Worm (Caenorhabditis elegans) whole organism, L1 larva: ENCODE data around the gene F47B7.3.

ENCODE experiments used
- C34B4.2 ChIP-seq: sonication (generic microtip); optimal IDR thresholded peaks from 2 replicates; lab custom pipeline; 2017; ENCODE audit warnings: mild to moderate bottlenecking, missing genetic modification characterization, missing compliant biosample characterization
- F16B12.6 ChIP-seq: fragments of 150-350 bp; optimal IDR thresholded peaks from 2 replicates; lab custom pipeline; 2014; ENCODE audit warnings: missing biosample characterization, missing genetic modification characterization
- Y116A8C.19 ChIP-seq: sonication (generic microtip); optimal IDR thresholded peaks from 2 replicates; lab custom pipeline; 2016; ENCODE audit warnings: missing compliant biosample characterization, missing genetic modification characterization, borderline replicate concordance
- aha-1 ChIP-seq: fragments of 150-350 bp; optimal IDR thresholded peaks from 2 replicates; lab custom pipeline; 2014; ENCODE audit warnings: missing biosample characterization, missing genetic modification characterization
- aly-2 ChIP-seq: fragments of 150-350 bp; optimal IDR thresholded peaks from 2 replicates; lab custom pipeline; 2014; ENCODE audit warnings: missing biosample characterization, missing genetic modification characterization
- ceh-8 ChIP-seq: fragments of 200-800 bp; sonication (Bioruptor generic); optimal IDR thresholded peaks from 2 replicates; lab custom pipeline; 2018; ENCODE audit warnings: mild to moderate bottlenecking, missing genetic modification characterization, moderate library complexity, missing compliant biosample characterization
- ceh-88 ChIP-seq: fragments of 200-800 bp; sonication (Bioruptor generic); IDR thresholded peaks from 2 replicates; pipeline ENCODE4 v1.3.6; 2022; ENCODE audit warnings: missing genetic modification characterization, missing compliant biosample characterization
- ceh-90 ChIP-seq: sonication (generic microtip); optimal IDR thresholded peaks from 2 replicates; lab custom pipeline; 2016; ENCODE audit warnings: missing genetic modification characterization, missing compliant biosample characterization
- ces-1 ChIP-seq: fragments of 150-350 bp; optimal IDR thresholded peaks from 2 replicates; lab custom pipeline; 2014; ENCODE audit warnings: missing biosample characterization, missing genetic modification reagents, missing genetic modification characterization
- egl-27 ChIP-seq, 2 experiments: fragments of 150-350 bp in 1 of 2; sonication (generic microtip); optimal IDR thresholded peaks; 3 replicates each; lab custom pipeline; 2017 to 2018; ENCODE audit warnings: missing biosample characterization in 2 of 2, missing genetic modification characterization in 2 of 2, missing genetic modification reagents in 2 of 2
- elt-2 ChIP-seq: sonication (generic microtip); optimal IDR thresholded peaks from 2 replicates; lab custom pipeline; 2016; ENCODE audit warnings: missing genetic modification characterization, mild to moderate bottlenecking, inconsistent platforms, missing compliant biosample characterization, missing genetic modification reagents
- elt-3 ChIP-seq, 6 experiments: fragments of 150-350 bp in 1 of 6; sonication (generic microtip); optimal IDR thresholded peaks; 2 replicates each; lab custom pipeline; 2017 to 2018; ENCODE audit warnings: missing biosample characterization in 6 of 6, missing genetic modification characterization in 6 of 6, inconsistent platforms in 1 of 6
- ets-5 ChIP-seq: fragments of 200-800 bp; sonication (Bioruptor generic); IDR thresholded peaks from 2 replicates; pipeline ENCODE4 v1.3.6; 2022; ENCODE audit warnings: missing genetic modification characterization, missing compliant biosample characterization
- fos-1 ChIP-seq: fragments of 150-350 bp; optimal IDR thresholded peaks from 2 replicates; lab custom pipeline; 2014; ENCODE audit warnings: missing biosample characterization, missing genetic modification characterization
- irx-1 ChIP-seq: sonication (generic microtip); optimal IDR thresholded peaks from 2 replicates; lab custom pipeline; 2016; ENCODE audit warnings: missing genetic modification characterization, missing compliant biosample characterization
- mab-9 ChIP-seq: fragments of 200-800 bp; sonication (Bioruptor generic); IDR thresholded peaks from 2 replicates; pipeline ENCODE4 v1.3.6; 2022; ENCODE audit warnings: missing genetic modification reagents, missing genetic modification characterization, missing compliant biosample characterization
- mdl-1 ChIP-seq, 2 experiments: fragments of 150-350 bp; optimal IDR thresholded peaks; 2 replicates each; lab custom pipeline; 2014 to 2017; ENCODE audit warnings: missing biosample characterization in 2 of 2, missing genetic modification characterization in 2 of 2, inconsistent platforms in 1 of 2
- mep-1 ChIP-seq: fragments of 150-350 bp; optimal IDR thresholded peaks from 2 replicates; lab custom pipeline; 2014; ENCODE audit warnings: missing biosample characterization, missing genetic modification characterization
- nhr-11 ChIP-seq: fragments of 150-350 bp; optimal IDR thresholded peaks from 2 replicates; lab custom pipeline; 2014; ENCODE audit warnings: missing biosample characterization, missing genetic modification characterization
- nhr-12 ChIP-seq: sonication (generic microtip); optimal IDR thresholded peaks from 2 replicates; lab custom pipeline; 2017; ENCODE audit warnings: missing biosample characterization, missing genetic modification characterization
- nhr-19 ChIP-seq: fragments of 200-800 bp; sonication (Bioruptor generic); conservative IDR thresholded peaks from 2 replicates; pipeline ENCODE4 v1.3.6; 2022; ENCODE audit warnings: missing genetic modification characterization, missing compliant biosample characterization
- nhr-237 ChIP-seq: fragments of 150-350 bp; optimal IDR thresholded peaks from 2 replicates; lab custom pipeline; 2014; ENCODE audit warnings: missing biosample characterization, missing genetic modification characterization
- nhr-84 ChIP-seq: sonication (generic microtip); optimal IDR thresholded peaks from 2 replicates; lab custom pipeline; 2017; ENCODE audit warnings: missing biosample characterization, missing genetic modification characterization
- nhr-85 ChIP-seq: sonication (generic microtip); peaks from one replicate; lab custom pipeline; 2016; ENCODE audit warnings: missing genetic modification characterization, inconsistent platforms, missing compliant biosample characterization
- pag-3 ChIP-seq: sonication (generic microtip); optimal IDR thresholded peaks from 2 replicates; lab custom pipeline; 2017; ENCODE audit warnings: missing genetic modification characterization, mild to moderate bottlenecking, missing compliant biosample characterization, antibody characterized with exemption, borderline replicate concordance; ENCODE audit not compliant: insufficient read depth
- pax-3 ChIP-seq: fragments of 200-800 bp; sonication (Bioruptor generic); optimal IDR thresholded peaks from 2 replicates; lab custom pipeline; 2018; ENCODE audit warnings: mild to moderate bottlenecking, missing genetic modification characterization, moderate library complexity, missing compliant biosample characterization
- rnt-1 ChIP-seq: sonication (generic microtip); optimal IDR thresholded peaks from 2 replicates; lab custom pipeline; 2016; ENCODE audit warnings: mild to moderate bottlenecking, missing genetic modification characterization, moderate library complexity, missing compliant biosample characterization
- snpc-4 ChIP-seq: fragments of 150-350 bp; optimal IDR thresholded peaks from 2 replicates; lab custom pipeline; 2014; ENCODE audit warnings: missing biosample characterization, missing genetic modification characterization
- tlp-1 ChIP-seq: fragments of 150-350 bp; optimal IDR thresholded peaks from 2 replicates; lab custom pipeline; 2014; ENCODE audit warnings: missing biosample characterization, missing genetic modification characterization
- unc-30 ChIP-seq: sonication (generic microtip); optimal IDR thresholded peaks from 2 replicates; lab custom pipeline; 2017; ENCODE audit warnings: missing biosample characterization, missing genetic modification characterization
- unc-62 ChIP-seq: fragments of 150-350 bp; optimal IDR thresholded peaks from 2 replicates; lab custom pipeline; 2014; ENCODE audit warnings: missing biosample characterization, missing genetic modification reagents, missing genetic modification characterization
- unc-86 ChIP-seq: sonication (generic microtip); optimal IDR thresholded peaks from 2 replicates; lab custom pipeline; 2016; ENCODE audit warnings: missing genetic modification characterization, missing compliant biosample characterization
- unc-98 ChIP-seq: fragments of 200-800 bp; sonication (Bioruptor generic); IDR thresholded peaks from 2 replicates; pipeline ENCODE4 v1.3.6; 2022; ENCODE audit warnings: missing genetic modification characterization, missing compliant biosample characterization
- xbp-1 ChIP-seq: sonication (generic microtip); optimal IDR thresholded peaks from 2 replicates; lab custom pipeline; 2016; ENCODE audit warnings: missing genetic modification characterization, missing compliant biosample characterization

The F47B7.3 gene

ce11 chrX:3756238-3756637 is 8.0 kb downstream of the F47B7.3 start:
- TF ChIP-seq mab-9 (GFP tag; lab: Robert Waterston, UW) = no peak
- TF ChIP-seq aha-1 (tag; lab: Kevin White, UChicago) = no peak
- TF ChIP-seq mep-1 (tag; lab: Kevin White, UChicago) = no peak
- peak; percentile 31 for TF ChIP-seq rnt-1
- no peak for TF ChIP-seq elt-2 (tag; lab: Kevin White, UChicago)
- peak; percentile 4 to 94 (median 63) for TF ChIP-seq elt-3 (tag; optimal IDR thresholded peaks at IDR 0.05; lab: Kevin White, UChicago)

ce11 chrX:3755753-3756152 is 8.4 kb downstream of the F47B7.3 start:
- TF ChIP-seq pax-3 (tag; lab: Kevin White, UChicago) = no peak
- TF ChIP-seq elt-3 (tag; optimal IDR thresholded peaks at IDR 0.05; lab: Kevin White, UChicago) = peak in 5 of 6 experiments; percentile 5 to 89 (median 63)
- no peak for TF ChIP-seq unc-30 (tag; lab: Kevin White, UChicago)
- peak; percentile 21 for TF ChIP-seq nhr-85 (tag; lab: Kevin White, UChicago)

- TF ChIP-seq C34B4.2 (tag; lab: Kevin White, UChicago) (no peak), mdl-1 (tag; optimal IDR thresholded peaks at IDR 0.05; lab: Kevin White, UChicago) (no peak), aha-1 (tag; lab: Kevin White, UChicago) (no peak), egl-27 (tag; optimal IDR thresholded peaks at IDR 0.05; lab: Kevin White, UChicago) (no peak), nhr-237 (no peak), ets-5 (no peak), xbp-1 (no peak), unc-62 (GFP tag; lab: Kevin White, UChicago) (no peak), nhr-11 (tag; lab: Kevin White, UChicago) (no peak), Y116A8C.19 (tag; lab: Kevin White, UChicago) (no peak), nhr-19 (GFP tag; lab: Robert Waterston, UW) (no peak), tlp-1 (tag; lab: Kevin White, UChicago) (no peak), aly-2 (tag; lab: Kevin White, UChicago) (no peak), ceh-8 (GFP tag; lab: Kevin White, UChicago) (no peak), ceh-88 (GFP tag; lab: Robert Waterston, UW) (no peak), unc-98 (GFP tag; lab: Robert Waterston, UW) (no peak), unc-86 (tag; lab: Kevin White, UChicago) (no peak)
Observed at ce11 chrX:3752443-3752842, 11.8 kb downstream of the F47B7.3 start.

- TF ChIP-seq irx-1 (tag; lab: Kevin White, UChicago) (no peak), nhr-84 (tag; lab: Kevin White, UChicago) (no peak), nhr-12 (tag; lab: Kevin White, UChicago) (no peak), fos-1 (no peak), ces-1 (GFP tag; lab: Kevin White, UChicago) (no peak), F16B12.6 (tag; lab: Kevin White, UChicago) (no peak)
Observed at ce11 chrX:3751370-3751769, 12.8 kb downstream of the F47B7.3 start.

- no peak for TF ChIP-seq ceh-90 (tag; lab: Kevin White, UChicago)
- no peak for TF ChIP-seq snpc-4 (tag; lab: Kevin White, UChicago)
- no peak for TF ChIP-seq pag-3 (tag; lab: Kevin White, UChicago)
- no peak for TF ChIP-seq mep-1 (tag; lab: Kevin White, UChicago)
- TF ChIP-seq unc-30 (tag; lab: Kevin White, UChicago) = no peak
- no peak for TF ChIP-seq nhr-85 (tag; lab: Kevin White, UChicago)
- no peak for TF ChIP-seq ceh-8 (GFP tag; lab: Kevin White, UChicago)
- TF ChIP-seq mdl-1 (tag; optimal IDR thresholded peaks at IDR 0.05; lab: Kevin White, UChicago) = no peak
Observed at ce11 chrX:3743190-3743589, 21.0 kb downstream of the F47B7.3 start.
